Fruit fly (Drosophila melanogaster) whole organism, embryonic: ENCODE measurements around the gene CG43755.
A peak's percentile ranks its signal among the peaks of the same experiment; 100 is the strongest.

Experiments used
- CG10462 ChIP-seq: fragments of 200-800 bp; sonication (Bioruptor generic); optimal IDR thresholded peaks from 2 replicates; lab custom pipeline; 2016; ENCODE audit warnings: missing biosample characterization, missing genetic modification characterization
- CG10654 ChIP-seq: fragments of 200-800 bp; sonication (Bioruptor generic); optimal IDR thresholded peaks from 2 replicates; lab custom pipeline; 2016; ENCODE audit warnings: missing biosample characterization, missing genetic modification characterization
- CG11085 ChIP-seq: fragments of 200-800 bp; sonication (Bioruptor generic); IDR thresholded peaks from 2 replicates; pipeline ENCODE4 v1.3.6; 2022; ENCODE audit warnings: missing biosample characterization, missing genetic modification characterization
- CG11723 ChIP-seq: fragments of 200-800 bp; sonication (Bioruptor generic); optimal IDR thresholded peaks from 2 replicates; lab custom pipeline; 2017; ENCODE audit warnings: missing biosample characterization, mild to moderate bottlenecking, missing genetic modification characterization
- CG1603 ChIP-seq: fragments of 200-800 bp; sonication (Bioruptor generic); optimal IDR thresholded peaks from 2 replicates; lab custom pipeline; 2019; ENCODE audit warnings: missing biosample characterization, mild to moderate bottlenecking, missing genetic modification characterization, moderate library complexity
- CG17328 ChIP-seq: fragments of 200-800 bp; sonication (Bioruptor generic); IDR thresholded peaks from 2 replicates; pipeline ENCODE4 v1.3.6; 2022; ENCODE audit warnings: missing biosample characterization, missing genetic modification characterization
- CG1832 ChIP-seq: fragments of 200-800 bp; sonication (Bioruptor generic); optimal IDR thresholded peaks from 2 replicates; lab custom pipeline; 2017; ENCODE audit warnings: missing biosample characterization, mild to moderate bottlenecking, missing genetic modification characterization, inconsistent platforms
- CG2712 ChIP-seq: fragments of 200-800 bp; optimal IDR thresholded peaks from 3 replicates; lab custom pipeline; 2019; ENCODE audit warnings: missing biosample characterization, mild to moderate bottlenecking, missing genetic modification characterization, moderate library complexity
- CG34376 ChIP-seq: fragments of 200-800 bp; sonication (Bioruptor generic); optimal IDR thresholded peaks from 2 replicates; lab custom pipeline; 2018; ENCODE audit warnings: missing biosample characterization, mild to moderate bottlenecking, missing genetic modification characterization
- CG5180 ChIP-seq: fragments of 200-800 bp; sonication (Bioruptor generic); optimal IDR thresholded peaks from 3 replicates; lab custom pipeline; 2017; ENCODE audit warnings: missing biosample characterization, missing genetic modification characterization, mild to moderate bottlenecking, moderate library complexity, missing genetic modification reagents
- CG7987 ChIP-seq: fragments of 200-800 bp; sonication (Bioruptor generic); optimal IDR thresholded peaks from 2 replicates; lab custom pipeline; 2018; ENCODE audit warnings: missing biosample characterization, mild to moderate bottlenecking, missing genetic modification characterization, moderate library complexity
- CG8089 ChIP-seq: fragments of 200-800 bp; sonication (Bioruptor generic); optimal IDR thresholded peaks from 3 replicates; lab custom pipeline; 2016; ENCODE audit warnings: missing biosample characterization, missing genetic modification characterization
- CG8290 ChIP-seq, 3 experiments: fragments of 200-800 bp; sonication (Bioruptor generic); optimal IDR thresholded peaks; 2 replicates each; lab custom pipeline; 2016 to 2019; ENCODE audit warnings: missing biosample characterization in 3 of 3, missing genetic modification characterization in 3 of 3, mild to moderate bottlenecking in 2 of 3, moderate library complexity in 1 of 3
- CG9932 ChIP-seq: fragments of 200-800 bp; sonication (Bioruptor generic); IDR thresholded peaks from 2 replicates; pipeline ENCODE4 v1.3.6; 2022; ENCODE audit warnings: missing biosample characterization, missing genetic modification characterization
- Chrac-16 ChIP-seq: fragments of 200-800 bp; sonication (Bioruptor generic); optimal IDR thresholded peaks from 3 replicates; lab custom pipeline; 2016; ENCODE audit warnings: missing biosample characterization, missing genetic modification characterization
- D19A ChIP-seq: fragments of 200-800 bp; optimal IDR thresholded peaks from 3 replicates; lab custom pipeline; 2019; ENCODE audit warnings: missing biosample characterization, mild to moderate bottlenecking, missing genetic modification characterization, moderate library complexity
- Doc3 ChIP-seq: fragments of 200-800 bp; sonication (Bioruptor generic); IDR thresholded peaks from 3 replicates; pipeline ENCODE4 v1.3.6; 2022; ENCODE audit warnings: missing biosample characterization, missing genetic modification characterization; ENCODE audit not compliant: partially characterized antibody
- Dp ChIP-seq: fragments of 200-800 bp; sonication (Bioruptor generic); optimal IDR thresholded peaks from 2 replicates; lab custom pipeline; 2018; ENCODE audit warnings: missing biosample characterization, mild to moderate bottlenecking, missing genetic modification characterization, moderate library complexity
- E2f2 ChIP-seq: fragments of 200-800 bp; sonication (Bioruptor generic); IDR thresholded peaks from 2 replicates; pipeline ENCODE4 v1.3.6; 2022; ENCODE audit warnings: missing biosample characterization, missing genetic modification characterization
- ERR ChIP-seq: fragments of 200-800 bp; sonication (Bioruptor generic); optimal IDR thresholded peaks from 2 replicates; lab custom pipeline; 2016; ENCODE audit warnings: missing biosample characterization, missing genetic modification characterization
- HLH3B ChIP-seq: fragments of 200-800 bp; sonication (Bioruptor generic); IDR thresholded peaks from 2 replicates; pipeline ENCODE4 v1.3.6; 2022; ENCODE audit warnings: missing biosample characterization, missing genetic modification characterization
- HLHmδ ChIP-seq: fragments of 200-800 bp; sonication (Bioruptor generic); optimal IDR thresholded peaks from 2 replicates; lab custom pipeline; 2018; ENCODE audit warnings: missing biosample characterization, mild to moderate bottlenecking, missing genetic modification characterization, moderate library complexity
- Jarid2 ChIP-seq: fragments of 200-800 bp; sonication (Bioruptor generic); optimal IDR thresholded peaks from 3 replicates; lab custom pipeline; 2017; ENCODE audit warnings: mild to moderate bottlenecking, missing biosample characterization, missing genetic modification reagents, missing genetic modification characterization
- Mrtf ChIP-seq: fragments of 200-800 bp; sonication (Bioruptor generic); IDR thresholded peaks from 3 replicates; pipeline ENCODE4 v1.3.6; 2022; ENCODE audit warnings: missing biosample characterization, missing genetic modification characterization
- Oli ChIP-seq: fragments of 200-800 bp; sonication (Bioruptor generic); optimal IDR thresholded peaks from 2 replicates; lab custom pipeline; 2018; ENCODE audit warnings: missing biosample characterization, mild to moderate bottlenecking, missing genetic modification characterization, moderate library complexity
- Six4 ChIP-seq: fragments of 200-800 bp; sonication (Bioruptor generic); optimal IDR thresholded peaks from 2 replicates; lab custom pipeline; 2016; ENCODE audit warnings: missing biosample characterization, missing genetic modification characterization
- abd-A ChIP-seq: fragments of 200-800 bp; sonication (Bioruptor generic); optimal IDR thresholded peaks from 3 replicates; lab custom pipeline; 2019; ENCODE audit warnings: missing biosample characterization, mild to moderate bottlenecking, missing genetic modification characterization, moderate library complexity
- crol ChIP-seq: fragments of 200-800 bp; sonication (Bioruptor generic); IDR thresholded peaks from 2 replicates; pipeline ENCODE4 v1.3.6; 2022; ENCODE audit warnings: missing biosample characterization, missing genetic modification characterization
- dmrt11E ChIP-seq: fragments of 200-800 bp; sonication (Bioruptor generic); optimal IDR thresholded peaks from 3 replicates; lab custom pipeline; 2018; ENCODE audit warnings: missing biosample characterization, mild to moderate bottlenecking, missing genetic modification characterization, moderate library complexity
- dpn ChIP-seq, 2 experiments: fragments of 200-800 bp; sonication (Bioruptor generic); optimal IDR thresholded peaks; 3 replicates each; lab custom pipeline; 2016; ENCODE audit warnings: missing biosample characterization in 2 of 2, missing genetic modification characterization in 2 of 2
- dysf ChIP-seq: fragments of 200-800 bp; sonication (Bioruptor generic); IDR thresholded peaks from 3 replicates; pipeline ENCODE4 v1.3.6; 2022; ENCODE audit warnings: missing biosample characterization, missing genetic modification characterization
- eyg ChIP-seq: fragments of 200-800 bp; sonication (Bioruptor generic); optimal IDR thresholded peaks from 3 replicates; lab custom pipeline; 2016; ENCODE audit warnings: missing biosample characterization, missing genetic modification characterization
- gcm2 ChIP-seq: fragments of 200-800 bp; sonication (Bioruptor generic); optimal IDR thresholded peaks from 2 replicates; lab custom pipeline; 2016; ENCODE audit warnings: missing biosample characterization, missing genetic modification characterization
- grn ChIP-seq: fragments of 200-800 bp; sonication (Bioruptor generic); optimal IDR thresholded peaks from 3 replicates; lab custom pipeline; 2017; ENCODE audit warnings: missing biosample characterization, missing genetic modification characterization
- gro ChIP-seq: fragments of 200-800 bp; sonication (Bioruptor generic); optimal IDR thresholded peaks from 2 replicates; lab custom pipeline; 2016; ENCODE audit warnings: missing biosample characterization, missing genetic modification characterization
- hbn ChIP-seq: fragments of 200-800 bp; sonication (Bioruptor generic); IDR thresholded peaks from 2 replicates; pipeline ENCODE4 v1.3.6; 2022; ENCODE audit warnings: missing biosample characterization, missing genetic modification characterization; ENCODE audit not compliant: partially characterized antibody
- insv ChIP-seq, 2 experiments: fragments of 200-800 bp; sonication (Bioruptor generic); optimal IDR thresholded peaks; 3 replicates each; lab custom pipeline; 2016 to 2018; ENCODE audit warnings: missing biosample characterization in 2 of 2, missing genetic modification characterization in 2 of 2
- lab ChIP-seq: fragments of 200-800 bp; sonication (Bioruptor generic); optimal IDR thresholded peaks from 3 replicates; lab custom pipeline; 2017; ENCODE audit warnings: missing biosample characterization, missing genetic modification characterization, mild to moderate bottlenecking, moderate library complexity, missing genetic modification reagents
- mirr ChIP-seq: fragments of 200-800 bp; sonication (Bioruptor generic); optimal IDR thresholded peaks from 3 replicates; lab custom pipeline; 2018; ENCODE audit warnings: missing biosample characterization, mild to moderate bottlenecking, missing genetic modification characterization
- nau ChIP-seq: fragments of 200-800 bp; sonication (Bioruptor generic); optimal IDR thresholded peaks from 3 replicates; lab custom pipeline; 2017; ENCODE audit warnings: missing biosample characterization, mild to moderate bottlenecking, missing genetic modification characterization, missing genetic modification reagents
- odd ChIP-seq: fragments of 200-800 bp; sonication (Bioruptor generic); optimal IDR thresholded peaks from 2 replicates; lab custom pipeline; 2017; ENCODE audit warnings: missing biosample characterization, mild to moderate bottlenecking, missing genetic modification characterization
- otp ChIP-seq: fragments of 200-800 bp; sonication (Bioruptor generic); IDR thresholded peaks from 3 replicates; pipeline ENCODE4, ENCODE4 v1.3.6; 2022; ENCODE audit warnings: missing biosample characterization, missing genetic modification characterization
- salm ChIP-seq: fragments of 200-800 bp; sonication (Bioruptor generic); optimal IDR thresholded peaks from 2 replicates; lab custom pipeline; 2018; ENCODE audit warnings: missing biosample characterization, mild to moderate bottlenecking, missing genetic modification characterization
- sc ChIP-seq, 3 experiments: fragments of >200 bp in 2 of 3; fragments of 200-800 bp in 1 of 3; sonication (Bioruptor generic) in 1 of 3; optimal IDR thresholded peaks; 2 replicates in 2 of 3; 3 replicates in 1 of 3; lab custom pipeline; 2017; ENCODE audit warnings: mild to moderate bottlenecking in 1 of 3, missing biosample characterization in 1 of 3, missing genetic modification characterization in 1 of 3, missing genetic modification reagents in 1 of 3
- scrt ChIP-seq: fragments of 200-800 bp; sonication (Bioruptor generic); optimal IDR thresholded peaks from 2 replicates; lab custom pipeline; 2018; ENCODE audit warnings: missing biosample characterization, mild to moderate bottlenecking, missing genetic modification characterization, moderate library complexity
- sd ChIP-seq: fragments of 200-800 bp; sonication (Bioruptor generic); optimal IDR thresholded peaks from 3 replicates; lab custom pipeline; 2018; ENCODE audit warnings: missing biosample characterization, mild to moderate bottlenecking, missing genetic modification characterization, moderate library complexity
- slp2 ChIP-seq: fragments of 200-800 bp; sonication (Bioruptor generic); optimal IDR thresholded peaks from 2 replicates; lab custom pipeline; 2016; ENCODE audit warnings: missing biosample characterization, missing genetic modification characterization
- zen2 ChIP-seq: fragments of 200-800 bp; sonication (Bioruptor generic); IDR thresholded peaks from 3 replicates; pipeline ENCODE4 v1.3.6; 2022; ENCODE audit warnings: missing biosample characterization, missing genetic modification characterization; ENCODE audit not compliant: partially characterized antibody
- zf30C ChIP-seq: fragments of 200-800 bp; sonication (Bioruptor generic); optimal IDR thresholded peaks from 3 replicates; lab custom pipeline; 2018; ENCODE audit warnings: missing biosample characterization, mild to moderate bottlenecking, missing genetic modification characterization
- zfh1 ChIP-seq: fragments of 200-800 bp; sonication (Bioruptor generic); IDR thresholded peaks from 3 replicates; pipeline ENCODE4 v1.3.6; 2022; ENCODE audit warnings: missing biosample characterization, missing genetic modification characterization

CG43755 gene

DNA sequence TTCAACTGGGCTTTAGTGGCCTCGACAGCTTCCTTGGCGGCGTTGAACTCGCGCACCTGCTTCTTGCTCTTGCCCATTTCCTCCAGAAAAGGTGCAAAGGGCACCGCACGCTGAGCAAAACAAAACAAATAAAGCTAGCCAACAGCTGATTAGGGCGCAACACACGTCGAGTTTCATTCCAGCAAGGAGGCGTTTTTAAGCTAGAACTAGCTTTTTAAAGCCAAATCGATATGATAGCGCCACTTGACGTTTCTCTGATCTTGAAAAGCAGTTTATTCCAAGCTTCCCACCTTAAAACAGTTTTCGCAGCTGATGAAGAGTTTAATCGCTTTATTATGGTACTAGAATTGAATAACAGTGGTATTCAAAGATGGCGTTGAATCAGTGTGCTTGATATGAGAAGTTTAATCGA lies 46.5 kb downstream of the CG43755 start, which contains the start of gene CG11601 (continued):
- TF ChIP-seq HLHmδ (no peak), sc (optimal IDR thresholded peaks at IDR 0.05; lab: Kevin White, UChicago) (no peak), sc (GFP tag; optimal IDR thresholded peaks at IDR 0.05; lab: Kevin White, UChicago) (no peak), salm (tag; lab: Kevin White, UChicago) (no peak), CG9932 (peak; percentile 49), Chrac-16 (GFP tag; lab: Kevin White, UChicago) (peak; percentile 4), CG1832 (GFP tag; lab: Kevin White, UChicago) (no peak), CG17328 (GFP tag; lab: Robert Waterston, UW) (peak; percentile 53; the same call in 1 of the 2 replicates), CG1603 (tag; lab: Kevin White, UChicago) (peak; percentile 62), CG34376 (GFP tag; lab: Kevin White, UChicago) (no peak), CG8290 (GFP tag; optimal IDR thresholded peaks at IDR 0.05; lab: Kevin White, UChicago) (no peak), CG8290 (tag; optimal IDR thresholded peaks at IDR 0.05; lab: Kevin White, UChicago) (peak in 1 of 2 experiments; percentile 64), sd (no peak), zf30C (GFP tag; lab: Kevin White, UChicago) (no peak), Oli (no peak), CG10462 (GFP tag; lab: Kevin White, UChicago) (no peak), ERR (GFP tag; lab: Kevin White, UChicago) (no peak), HLH3B (GFP tag; lab: Robert Waterston, UW) (no peak), lab (GFP tag; lab: Kevin White, UChicago) (no peak), CG10654 (GFP tag; lab: Kevin White, UChicago) (no peak), dmrt11E (peak; percentile 1), CG5180 (GFP tag; lab: Kevin White, UChicago) (no peak), nau (no peak), odd (no peak), Mrtf (GFP tag; lab: Robert Waterston, UW) (no peak), Dp (peak; percentile 61), Jarid2 (GFP tag; lab: Kevin White, UChicago) (no peak), CG8089 (GFP tag; lab: Kevin White, UChicago) (no peak), dysf (GFP tag; lab: Robert Waterston, UW) (peak; percentile 60), CG11085 (GFP tag; lab: Robert Waterston, UW) (no peak), scrt (no peak), insv (GFP tag; optimal IDR thresholded peaks at IDR 0.05; lab: Kevin White, UChicago) (no peak), CG7987 (GFP tag; lab: Kevin White, UChicago) (no peak), eyg (no peak), grn (no peak), CG2712 (peak; percentile 46), gcm2 (GFP tag; lab: Kevin White, UChicago) (no peak), zfh1 (0 out of 3 replicates have a peak, but pooled peaks have one; percentile 44), gro (GFP tag; lab: Kevin White, UChicago) (peak; percentile 21), slp2 (GFP tag; lab: Kevin White, UChicago) (no peak), D19A (no peak), abd-A (tag; lab: Kevin White, UChicago) (no peak), crol (no peak), otp (GFP tag; lab: Robert Waterston, UW) (no peak), Six4 (no peak), hbn (GFP tag; lab: Robert Waterston, UW) (peak; percentile 25; the same call in 1 of the 2 replicates), zen2 (GFP tag; lab: Robert Waterston, UW) (no peak), Doc3 (GFP tag; lab: Robert Waterston, UW) (no peak), dpn (GFP tag; optimal IDR thresholded peaks at IDR 0.05; lab: Kevin White, UChicago) (peak in 1 of 2 experiments; percentile 29), CG11723 (GFP tag; lab: Kevin White, UChicago) (no peak), E2f2 (GFP tag; lab: Robert Waterston, UW) (peak; percentile 72), mirr (no peak)
